Worm (Caenorhabditis elegans): Measurements from ENCODE around the gene sfxn-1.4.

The sfxn-1.4 gene

DNA sequence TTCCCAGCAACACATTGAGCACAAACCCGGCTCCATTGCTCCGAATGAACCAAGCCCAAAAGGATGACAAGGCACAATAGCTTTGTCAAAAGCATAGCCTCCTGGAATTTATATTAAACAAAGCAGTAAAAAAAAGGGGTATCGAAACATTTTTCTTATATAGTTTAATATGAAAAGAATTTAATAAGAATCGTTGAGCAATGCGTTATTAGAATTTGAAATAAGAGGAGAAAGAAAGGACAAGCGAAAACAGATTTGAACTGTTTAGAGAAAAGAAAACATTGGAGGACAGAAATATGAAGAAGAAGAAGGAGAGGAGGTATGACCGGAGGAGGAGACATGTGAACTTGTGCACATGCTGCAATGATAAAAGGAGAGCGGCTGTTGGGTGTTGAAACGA lies 4.1 kb upstream of the sfxn-1.4 start, which contains the start of gene C47D12.5:
TSS of gene C47D12.5 (minus strand) at position 101 of the 400 bp plus-strand sequence.
- TF ChIP-seq him-1 (tag; optimal IDR thresholded peaks at IDR 0.05) = no peak
- no peak for TF ChIP-seq dao-5 (tag; optimal IDR thresholded peaks at IDR 0.05)
- TF ChIP-seq W03F9.2 (tag; optimal IDR thresholded peaks at IDR 0.05) = no peak

- TF ChIP-seq W03F9.2 (tag; optimal IDR thresholded peaks at IDR 0.05) (no peak), dao-5 (tag; optimal IDR thresholded peaks at IDR 0.05) (no peak), him-1 (tag; optimal IDR thresholded peaks at IDR 0.05) (no peak)
Observed at ce11 chrII:11680220-11680619, 816 bp downstream of the sfxn-1.4 start.

- TF ChIP-seq dao-5 (tag; optimal IDR thresholded peaks at IDR 0.05) (no peak), W03F9.2 (tag; optimal IDR thresholded peaks at IDR 0.05) (no peak), him-1 (tag; optimal IDR thresholded peaks at IDR 0.05) (no peak)
Observed at ce11 chrII:11675877-11676473, 5.1 kb downstream of the sfxn-1.4 start, which contains the start of the genes trr-1 and C47D12.2. trr-1 (minus strand) TSS chrII:11675927. C47D12.2 (plus strand) TSS chrII:11676306.

ce11 chrII:11658854-11659253 lies 22.2 kb downstream of the sfxn-1.4 start:
- TF ChIP-seq him-1 (tag; optimal IDR thresholded peaks at IDR 0.05) = no peak

DNA sequence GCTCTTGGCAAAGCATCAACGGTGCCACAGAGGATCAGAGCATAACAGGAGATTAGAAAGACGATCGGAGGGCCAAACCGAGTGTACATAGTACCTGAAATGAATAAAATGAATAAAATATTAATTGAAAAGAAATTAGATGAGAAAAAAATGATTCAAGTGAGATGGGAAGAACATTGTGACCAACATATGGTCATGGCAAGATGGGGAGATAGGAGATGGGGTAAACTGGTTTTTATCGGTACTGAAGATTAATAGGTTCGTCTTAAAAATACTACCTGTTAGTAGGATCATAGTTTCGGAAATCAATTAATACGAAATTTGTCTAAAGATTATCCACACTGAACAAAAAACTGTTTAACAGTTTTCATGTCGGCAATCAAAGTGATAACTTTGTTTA lies 24.0 kb downstream of the sfxn-1.4 start, which contains the start of gene nep-1:
TSS of gene nep-1 (minus strand) at position 101 of the 400 bp plus-strand sequence.
- no peak for TF ChIP-seq dao-5 (tag; optimal IDR thresholded peaks at IDR 0.05)
- TF ChIP-seq W03F9.2 (tag; optimal IDR thresholded peaks at IDR 0.05) = no peak
- no peak for TF ChIP-seq him-1 (tag; optimal IDR thresholded peaks at IDR 0.05)

ce11 chrII:11652679-11653174 lies 28.3 kb downstream of the sfxn-1.4 start, which contains the start of the genes rad-23 and rpn-12:
rad-23 (minus strand) TSS chrII:11652729.
rpn-12 (plus strand) TSS chrII:11653124.
- TF ChIP-seq dao-5 (tag; optimal IDR thresholded peaks at IDR 0.05) (no peak), him-1 (tag; optimal IDR thresholded peaks at IDR 0.05) (no peak), W03F9.2 (tag; optimal IDR thresholded peaks at IDR 0.05) (peak; percentile 82)

DNA sequence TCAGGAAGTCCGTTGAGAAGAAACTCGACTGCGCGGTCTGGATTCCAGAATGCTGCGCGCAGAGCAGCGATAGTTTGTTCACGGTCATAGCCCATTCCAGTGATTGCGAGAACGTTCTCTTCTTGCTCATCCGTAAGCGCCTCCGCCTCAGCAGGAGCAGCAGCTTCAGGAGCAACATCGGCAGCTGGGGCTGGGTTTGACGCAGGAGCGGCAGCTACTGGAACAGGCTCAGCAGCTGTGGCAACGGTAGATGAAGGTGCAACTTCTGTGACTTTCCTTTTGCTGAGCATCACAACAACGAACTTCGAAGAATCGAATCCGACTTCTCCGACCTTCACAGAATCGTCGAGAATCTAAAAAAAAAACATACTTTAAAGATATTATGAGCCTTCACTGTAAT lies 28.9 kb downstream of the sfxn-1.4 start:
- TF ChIP-seq W03F9.2 (tag; optimal IDR thresholded peaks at IDR 0.05) (no peak), dao-5 (tag; optimal IDR thresholded peaks at IDR 0.05) (no peak), him-1 (tag; optimal IDR thresholded peaks at IDR 0.05) (no peak)

- TF ChIP-seq him-1 (tag; optimal IDR thresholded peaks at IDR 0.05) = no peak
- TF ChIP-seq dao-5 (tag; optimal IDR thresholded peaks at IDR 0.05) = no peak
- TF ChIP-seq W03F9.2 (tag; optimal IDR thresholded peaks at IDR 0.05) = no peak
Observed at ce11 chrII:11650975-11651588, 30.0 kb downstream of the sfxn-1.4 start, which contains the start of gene coa-7. coa-7 (minus strand) TSS chrII:11651148.

- no peak for TF ChIP-seq dao-5 (tag; optimal IDR thresholded peaks at IDR 0.05)
- no peak for TF ChIP-seq W03F9.2 (tag; optimal IDR thresholded peaks at IDR 0.05)
- no peak for TF ChIP-seq him-1 (tag; optimal IDR thresholded peaks at IDR 0.05)
Observed at ce11 chrII:11649239-11649638, 31.8 kb downstream of the sfxn-1.4 start.

DNA sequence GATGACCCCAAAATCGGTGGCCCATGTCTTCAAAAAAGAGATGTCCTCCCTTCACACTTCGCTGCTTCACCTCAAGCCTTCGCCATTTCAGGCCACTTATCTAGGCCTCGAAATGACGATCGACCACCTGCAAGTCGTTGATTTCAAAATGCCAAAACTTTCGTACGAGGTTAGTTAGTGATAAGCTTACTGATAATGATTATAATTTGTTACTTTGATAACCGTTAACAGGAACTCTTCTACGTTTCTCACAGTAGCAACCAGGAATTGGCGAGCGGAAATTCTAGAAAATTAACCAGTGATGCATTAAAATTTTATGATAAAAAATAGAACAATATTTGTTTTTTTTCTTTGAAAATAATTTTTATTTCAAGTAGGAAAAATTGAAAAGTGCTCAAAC lies 34.2 kb downstream of the sfxn-1.4 start:
- TF ChIP-seq dao-5 (tag; optimal IDR thresholded peaks at IDR 0.05) (no peak), W03F9.2 (tag; optimal IDR thresholded peaks at IDR 0.05) (no peak), him-1 (tag; optimal IDR thresholded peaks at IDR 0.05) (no peak)

- no peak for TF ChIP-seq him-1 (tag; optimal IDR thresholded peaks at IDR 0.05)
- no peak for TF ChIP-seq W03F9.2 (tag; optimal IDR thresholded peaks at IDR 0.05)
- no peak for TF ChIP-seq dao-5 (tag; optimal IDR thresholded peaks at IDR 0.05)
Observed at ce11 chrII:11646276-11646797, 34.7 kb downstream of the sfxn-1.4 start, which contains the start of gene ghi-1. ghi-1 (plus strand) TSS chrII:11646747.

DNA sequence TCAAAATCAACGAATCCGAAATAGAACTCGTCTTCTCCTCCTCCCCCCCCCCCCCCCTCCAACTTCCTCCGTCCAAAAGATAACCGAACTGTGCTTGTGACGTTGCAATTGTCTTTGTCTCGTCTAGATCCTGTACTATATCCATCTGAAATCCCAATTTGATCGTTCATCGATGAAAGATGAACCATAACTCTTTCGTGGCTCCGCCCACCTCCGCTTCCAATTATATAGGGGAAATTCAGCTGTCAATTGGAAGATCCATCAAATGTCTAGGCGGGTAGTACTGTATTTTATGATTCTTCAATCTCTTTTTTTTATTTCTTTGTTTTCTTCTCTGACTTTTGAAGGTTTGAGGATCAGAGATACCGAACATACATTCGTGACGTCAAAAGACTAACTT lies 35.7 kb downstream of the sfxn-1.4 start:
- TF ChIP-seq W03F9.2 (tag; optimal IDR thresholded peaks at IDR 0.05) (no peak), him-1 (tag; optimal IDR thresholded peaks at IDR 0.05) (no peak), dao-5 (tag; optimal IDR thresholded peaks at IDR 0.05) (no peak)

- TF ChIP-seq dao-5 (tag; optimal IDR thresholded peaks at IDR 0.05) (no peak), W03F9.2 (tag; optimal IDR thresholded peaks at IDR 0.05) (no peak), him-1 (tag; optimal IDR thresholded peaks at IDR 0.05) (no peak)
Observed at ce11 chrII:11644535-11644934, 36.5 kb downstream of the sfxn-1.4 start.

DNA sequence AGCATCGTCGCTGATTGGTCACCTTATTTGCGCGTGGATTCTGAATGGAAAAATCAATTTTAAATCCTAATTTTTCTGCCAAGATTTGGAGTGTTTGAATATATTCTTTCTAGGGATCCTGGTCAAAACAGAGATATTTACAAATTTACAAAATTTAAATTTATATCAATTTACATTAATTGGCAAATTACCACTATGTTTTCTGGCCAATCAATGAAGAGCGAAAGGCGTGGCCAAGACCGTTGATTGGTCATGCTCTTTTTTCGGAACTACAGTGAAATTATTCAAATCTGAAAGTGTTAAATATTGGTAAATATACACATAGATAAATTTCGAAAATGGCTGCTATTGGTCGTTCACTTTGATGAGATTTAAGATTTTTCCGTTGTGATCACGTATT lies 38.3 kb downstream of the sfxn-1.4 start:
- TF ChIP-seq W03F9.2 (tag; optimal IDR thresholded peaks at IDR 0.05) (no peak), dao-5 (tag; optimal IDR thresholded peaks at IDR 0.05) (no peak), him-1 (tag; optimal IDR thresholded peaks at IDR 0.05) (no peak)

Measured in whole organism, L4/young adult.